Fruit fly (Drosophila melanogaster) Kc167 (cell line): ENCODE measurements around the gene Crag.

Experiments used
- Myc ChIP-seq: fragments of >200 bp; optimal IDR thresholded peaks from 2 replicates; lab custom pipeline; 2017; ENCODE audit warnings: missing external identifiers
- insv ChIP-seq: fragments of >200 bp; optimal IDR thresholded peaks from 3 replicates; lab custom pipeline; 2018; ENCODE audit warnings: missing external identifiers
- psq ChIP-seq: fragments of >200 bp; optimal IDR thresholded peaks from 2 replicates; lab custom pipeline; 2017; ENCODE audit warnings: missing external identifiers

dm6 chrX:8607902-8608301 lies 16.1 kb downstream of the Crag start:
- TF ChIP-seq Myc (lab: Kevin White, UChicago) (no peak), insv (lab: Kevin White, UChicago) (no peak), psq (lab: Kevin White, UChicago) (no peak)
